Fruit fly (Drosophila melanogaster) Kc167 (cell line): ENCODE measurements around the gene RpS21.

Source experiments
- Myc ChIP-seq: fragments of >200 bp; optimal IDR thresholded peaks from 2 replicates; lab custom pipeline; 2017; ENCODE audit warnings: missing external identifiers
- Sin3A ChIP-seq: fragments of >200 bp; optimal IDR thresholded peaks from 2 replicates; lab custom pipeline; 2018; ENCODE audit warnings: missing external identifiers
- insv ChIP-seq: fragments of >200 bp; optimal IDR thresholded peaks from 3 replicates; lab custom pipeline; 2018; ENCODE audit warnings: missing external identifiers
- ttk ChIP-seq: sonication (Bioruptor generic); optimal IDR thresholded peaks from 2 replicates; lab custom pipeline; 2017; ENCODE audit warnings: missing external identifiers

DNA sequence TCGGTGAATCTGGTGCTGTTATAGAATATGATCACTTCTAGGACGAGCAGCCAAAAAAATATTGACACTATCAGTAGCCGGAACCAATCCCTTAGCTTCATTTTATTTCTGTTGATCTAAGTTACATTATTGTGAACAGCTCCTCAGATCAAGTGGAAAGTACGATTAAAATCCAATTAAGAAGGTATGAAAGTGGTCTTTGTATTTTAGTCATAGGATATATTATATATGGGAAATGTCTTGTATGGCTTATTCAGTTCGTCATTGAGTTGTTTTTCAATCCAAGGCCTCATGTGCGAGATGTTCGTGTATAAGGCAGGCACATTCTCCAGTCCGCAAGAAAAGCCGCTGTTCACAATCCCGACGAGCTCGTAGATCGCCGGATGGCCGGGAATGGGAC is 11.5 kb upstream of the RpS21 start, which contains the start of gene CG18558:
- no peak for TF ChIP-seq insv
- no peak for TF ChIP-seq Sin3A (lab: Kevin White, UChicago)
- no peak for TF ChIP-seq ttk (lab: Kevin White, UChicago)
- no peak for TF ChIP-seq Myc (lab: Kevin White, UChicago)
